Fruit fly (Drosophila melanogaster) whole organism, embryonic: ENCODE results near the gene CG42404.

Experiments
- Abd-B ChIP-seq: fragments of 200-800 bp; sonication (Bioruptor generic); optimal IDR thresholded peaks from 2 replicates; lab custom pipeline; 2018; ENCODE audit warnings: missing biosample characterization, mild to moderate bottlenecking, missing genetic modification characterization, moderate library complexity
- Aef1 ChIP-seq: fragments of 200-800 bp; sonication (Bioruptor generic); IDR thresholded peaks from 3 replicates; pipeline ENCODE4 v1.3.6; 2022; ENCODE audit warnings: missing biosample characterization, missing genetic modification characterization
- Asciz ChIP-seq: fragments of 200-800 bp; sonication (Bioruptor generic); optimal IDR thresholded peaks from 2 replicates; lab custom pipeline; 2017; ENCODE audit warnings: missing biosample characterization, mild to moderate bottlenecking, missing genetic modification characterization, missing genetic modification reagents
- B-H1 ChIP-seq: fragments of 200-800 bp; sonication (Bioruptor generic); IDR thresholded peaks from 3 replicates; pipeline ENCODE4 v1.3.6; 2022; ENCODE audit warnings: missing biosample characterization, missing genetic modification characterization
- BtbVII ChIP-seq: fragments of 200-800 bp; sonication (Bioruptor generic); optimal IDR thresholded peaks from 3 replicates; lab custom pipeline; 2017; ENCODE audit warnings: missing biosample characterization, mild to moderate bottlenecking, missing genetic modification characterization
- C15 ChIP-seq: fragments of 200-800 bp; sonication (Bioruptor generic); IDR thresholded peaks from 3 replicates; pipeline ENCODE4 v1.3.6; 2022; ENCODE audit warnings: missing biosample characterization, missing genetic modification characterization
- CG10274 ChIP-seq: fragments of 200-800 bp; sonication (Bioruptor generic); optimal IDR thresholded peaks from 3 replicates; lab custom pipeline; 2017; ENCODE audit warnings: missing biosample characterization, mild to moderate bottlenecking, missing genetic modification characterization
- CG11560 ChIP-seq: fragments of 200-800 bp; sonication (Bioruptor generic); IDR thresholded peaks from 3 replicates; pipeline ENCODE4 v1.3.6; 2022; ENCODE audit warnings: missing biosample characterization, missing genetic modification characterization
- CG1233 ChIP-seq: fragments of 200-800 bp; sonication (Bioruptor generic); optimal IDR thresholded peaks from 4 replicates; lab custom pipeline; 2018; ENCODE audit warnings: missing biosample characterization, mild to moderate bottlenecking, missing genetic modification characterization
- CG14014 ChIP-seq: fragments of 200-800 bp; sonication (Bioruptor generic); IDR thresholded peaks from 2 replicates; pipeline ENCODE4 v1.3.6; 2022; ENCODE audit warnings: missing biosample characterization, missing genetic modification characterization
- CG15269 ChIP-seq: fragments of 200-800 bp; sonication (Bioruptor generic); optimal IDR thresholded peaks from 2 replicates; lab custom pipeline; 2018; ENCODE audit warnings: missing biosample characterization, mild to moderate bottlenecking, missing genetic modification characterization, moderate library complexity
- CG15696 ChIP-seq: fragments of 200-800 bp; sonication (Bioruptor generic); optimal IDR thresholded peaks from 2 replicates; lab custom pipeline; 2019; ENCODE audit warnings: missing biosample characterization, mild to moderate bottlenecking, missing genetic modification characterization, moderate library complexity
- CG17829 ChIP-seq: fragments of 200-800 bp; optimal IDR thresholded peaks from 2 replicates; lab custom pipeline; 2019; ENCODE audit warnings: missing biosample characterization, mild to moderate bottlenecking, missing genetic modification characterization, moderate library complexity
- CG2678 ChIP-seq: fragments of 200-800 bp; sonication (Bioruptor generic); optimal IDR thresholded peaks from 3 replicates; lab custom pipeline; 2019; ENCODE audit warnings: missing biosample characterization, mild to moderate bottlenecking, missing genetic modification characterization, moderate library complexity
- CG31388 ChIP-seq: fragments of 200-800 bp; sonication (Bioruptor generic); optimal IDR thresholded peaks from 2 replicates; lab custom pipeline; 2016; ENCODE audit warnings: missing biosample characterization, missing genetic modification characterization
- CG4820 ChIP-seq: fragments of 200-800 bp; sonication (Bioruptor generic); optimal IDR thresholded peaks from 3 replicates; lab custom pipeline; 2016; ENCODE audit warnings: missing biosample characterization, missing genetic modification characterization
- CG7963 ChIP-seq: fragments of 200-800 bp; sonication (Bioruptor generic); IDR thresholded peaks from 3 replicates; pipeline ENCODE4 v1.3.6; 2022; ENCODE audit warnings: missing biosample characterization, missing genetic modification characterization; ENCODE audit not compliant: partially characterized antibody
- CG8281 ChIP-seq: fragments of 200-800 bp; sonication (Bioruptor generic); optimal IDR thresholded peaks from 2 replicates; lab custom pipeline; 2018; ENCODE audit warnings: missing biosample characterization, mild to moderate bottlenecking, missing genetic modification characterization, moderate library complexity
- CG9437 ChIP-seq: fragments of 200-800 bp; sonication (Bioruptor generic); optimal IDR thresholded peaks from 2 replicates; lab custom pipeline; 2018; ENCODE audit warnings: missing biosample characterization, mild to moderate bottlenecking, missing genetic modification characterization
- CG9876 ChIP-seq: fragments of 200-800 bp; sonication (Bioruptor generic); optimal IDR thresholded peaks from 2 replicates; lab custom pipeline; 2016; ENCODE audit warnings: missing biosample characterization, missing genetic modification characterization
- Dip2 ChIP-seq: fragments of 200-800 bp; sonication (Bioruptor generic); IDR thresholded peaks from 2 replicates; pipeline ENCODE4 v1.3.6; 2022; ENCODE audit warnings: missing biosample characterization, missing genetic modification characterization
- GATAe ChIP-seq: fragments of 200-800 bp; sonication (Bioruptor generic); conservative IDR thresholded peaks from 2 replicates; pipeline ENCODE4 v1.3.6; 2022; ENCODE audit warnings: missing biosample characterization, missing genetic modification characterization
- HmgD ChIP-seq: fragments of 200-800 bp; sonication (Bioruptor generic); optimal IDR thresholded peaks from 3 replicates; lab custom pipeline; 2016; ENCODE audit warnings: missing biosample characterization, missing genetic modification characterization
- Nf-YB ChIP-seq: fragments of 200-800 bp; sonication (Bioruptor generic); optimal IDR thresholded peaks from 3 replicates; lab custom pipeline; 2019; ENCODE audit warnings: missing biosample characterization, mild to moderate bottlenecking, missing genetic modification characterization, moderate library complexity
- Nf-YC ChIP-seq: fragments of 200-800 bp; optimal IDR thresholded peaks from 3 replicates; lab custom pipeline; 2019; ENCODE audit warnings: missing biosample characterization, mild to moderate bottlenecking, missing genetic modification characterization, moderate library complexity
- Scr ChIP-seq: fragments of 200-800 bp; sonication (Bioruptor generic); IDR thresholded peaks from 2 replicates; pipeline ENCODE4 v1.3.6; 2022; ENCODE audit warnings: missing biosample characterization, missing genetic modification characterization; ENCODE audit not compliant: partially characterized antibody
- Sox100B ChIP-seq: fragments of 200-800 bp; sonication (Bioruptor generic); optimal IDR thresholded peaks from 3 replicates; lab custom pipeline; 2018; ENCODE audit warnings: missing biosample characterization, mild to moderate bottlenecking, missing genetic modification characterization
- Sox102F ChIP-seq: fragments of 200-800 bp; sonication (Bioruptor generic); optimal IDR thresholded peaks from 2 replicates; lab custom pipeline; 2018; ENCODE audit warnings: missing biosample characterization, mild to moderate bottlenecking, missing genetic modification characterization, moderate library complexity
- Vsx1 ChIP-seq: fragments of 200-800 bp; sonication (Bioruptor generic); optimal IDR thresholded peaks from 2 replicates; lab custom pipeline; 2017; ENCODE audit warnings: missing biosample characterization, mild to moderate bottlenecking, missing genetic modification characterization, missing genetic modification reagents
- chn ChIP-seq: fragments of 200-800 bp; sonication (Bioruptor generic); optimal IDR thresholded peaks from 2 replicates; lab custom pipeline; 2016; ENCODE audit warnings: missing biosample characterization, missing genetic modification characterization
- cwo ChIP-seq: fragments of 200-800 bp; sonication (Bioruptor generic); optimal IDR thresholded peaks from 3 replicates; lab custom pipeline; 2017; ENCODE audit warnings: missing biosample characterization, missing genetic modification characterization, mild to moderate bottlenecking, moderate library complexity, missing genetic modification reagents
- disco-r ChIP-seq: fragments of 200-800 bp; sonication (Bioruptor generic); optimal IDR thresholded peaks from 2 replicates; lab custom pipeline; 2016; ENCODE audit warnings: missing biosample characterization, missing genetic modification characterization
- esg ChIP-seq: fragments of 200-800 bp; sonication (Bioruptor generic); conservative IDR thresholded peaks from 2 replicates; pipeline ENCODE4 v1.3.6; 2022; ENCODE audit warnings: missing biosample characterization, missing genetic modification characterization
- ham ChIP-seq: fragments of 200-800 bp; sonication (Bioruptor generic); IDR thresholded peaks from 2 replicates; pipeline ENCODE4 v1.3.6; 2022; ENCODE audit warnings: missing biosample characterization, missing genetic modification characterization
- hb ChIP-seq: fragments of 200-800 bp; sonication (Bioruptor generic); IDR thresholded peaks from 3 replicates; pipeline ENCODE4 v1.3.6; 2022; ENCODE audit warnings: missing biosample characterization, missing genetic modification characterization; ENCODE audit not compliant: partially characterized antibody
- hbn ChIP-seq: fragments of 200-800 bp; sonication (Bioruptor generic); IDR thresholded peaks from 2 replicates; pipeline ENCODE4 v1.3.6; 2022; ENCODE audit warnings: missing biosample characterization, missing genetic modification characterization; ENCODE audit not compliant: partially characterized antibody
- jigr1 ChIP-seq: fragments of 200-800 bp; sonication (Bioruptor generic); IDR thresholded peaks from 3 replicates; pipeline ENCODE4 v1.3.6; 2022; ENCODE audit warnings: missing biosample characterization, missing genetic modification characterization
- jing ChIP-seq: fragments of 200-800 bp; sonication (Bioruptor generic); optimal IDR thresholded peaks from 2 replicates; lab custom pipeline; 2018; ENCODE audit warnings: missing biosample characterization, mild to moderate bottlenecking, missing genetic modification characterization
- jumu ChIP-seq: fragments of 200-800 bp; sonication (Bioruptor generic); optimal IDR thresholded peaks from 3 replicates; lab custom pipeline; 2016; ENCODE audit warnings: missing biosample characterization, missing genetic modification characterization
- kni ChIP-seq: fragments of 200-800 bp; sonication (Bioruptor generic); optimal IDR thresholded peaks from 3 replicates; lab custom pipeline; 2017; ENCODE audit warnings: mild to moderate bottlenecking, missing biosample characterization, missing genetic modification reagents, missing genetic modification characterization
- lilli ChIP-seq: fragments of 200-800 bp; sonication (Bioruptor generic); optimal IDR thresholded peaks from 3 replicates; lab custom pipeline; 2016; ENCODE audit warnings: missing biosample characterization, missing genetic modification characterization
- mld ChIP-seq: fragments of 200-800 bp; sonication (Bioruptor generic); IDR thresholded peaks from 3 replicates; pipeline ENCODE4 v1.3.6; 2022; ENCODE audit warnings: missing biosample characterization, missing genetic modification characterization; ENCODE audit not compliant: partially characterized antibody
- nerfin-1 ChIP-seq: fragments of 200-800 bp; sonication (Bioruptor generic); optimal IDR thresholded peaks from 3 replicates; lab custom pipeline; 2019; ENCODE audit warnings: missing biosample characterization, mild to moderate bottlenecking, missing genetic modification characterization, moderate library complexity
- ranshi ChIP-seq: fragments of 200-800 bp; sonication (Bioruptor generic); IDR thresholded peaks from 2 replicates; pipeline ENCODE4 v1.3.6; 2022; ENCODE audit warnings: missing biosample characterization, missing genetic modification characterization
- sug ChIP-seq: fragments of 200-800 bp; optimal IDR thresholded peaks from 2 replicates; lab custom pipeline; 2019; ENCODE audit warnings: missing biosample characterization, mild to moderate bottlenecking, missing genetic modification characterization, moderate library complexity
- toy ChIP-seq: fragments of 200-800 bp; sonication (Bioruptor generic); IDR thresholded peaks from 2 replicates; pipeline ENCODE4 v1.3.6; 2022; ENCODE audit warnings: missing biosample characterization, missing genetic modification characterization
- twi ChIP-seq: fragments of 200-800 bp; optimal IDR thresholded peaks from 2 replicates; lab custom pipeline; 2019; ENCODE audit warnings: missing biosample characterization, mild to moderate bottlenecking, missing genetic modification characterization, moderate library complexity
- unpg ChIP-seq: fragments of 200-800 bp; sonication (Bioruptor generic); optimal IDR thresholded peaks from 3 replicates; lab custom pipeline; 2018; ENCODE audit warnings: missing biosample characterization, mild to moderate bottlenecking, missing genetic modification characterization, moderate library complexity
- zen2 ChIP-seq: fragments of 200-800 bp; sonication (Bioruptor generic); IDR thresholded peaks from 3 replicates; pipeline ENCODE4 v1.3.6; 2022; ENCODE audit warnings: missing biosample characterization, missing genetic modification characterization; ENCODE audit not compliant: partially characterized antibody

Gene CG42404

DNA sequence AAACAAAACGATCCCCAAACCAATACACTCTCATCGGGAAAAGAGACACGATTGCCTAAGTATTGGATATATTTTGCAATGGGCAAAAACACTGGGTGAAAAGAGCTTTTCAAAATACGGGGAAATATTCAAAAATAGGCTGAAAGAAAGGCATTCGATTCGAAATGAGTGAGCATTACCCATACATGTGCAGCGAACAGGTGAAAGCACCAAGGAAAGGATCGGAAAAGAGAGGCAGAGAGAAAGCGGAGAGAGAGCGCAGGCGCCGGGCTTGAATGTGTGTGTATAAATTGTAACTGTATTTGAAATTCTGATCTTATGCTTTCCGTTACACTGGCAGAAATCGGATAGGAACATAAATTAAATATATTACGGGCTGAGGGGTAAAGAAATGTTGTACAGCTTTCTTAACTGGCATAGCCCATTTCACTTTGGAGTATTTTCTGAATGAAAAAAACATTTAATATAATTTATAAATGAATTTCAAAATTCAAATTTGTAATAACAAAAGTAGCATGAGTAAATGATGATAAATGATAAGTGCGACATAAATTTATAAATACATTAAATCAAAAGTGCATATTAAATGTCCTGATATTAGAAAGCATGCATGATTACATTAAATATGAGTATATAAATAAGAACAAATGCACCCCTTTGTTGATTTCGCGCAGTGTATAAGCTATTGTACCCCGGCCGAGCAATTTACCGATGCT, 30.9 kb downstream of the CG42404 start:
- TF ChIP-seq Asciz (GFP tag; lab: Kevin White, UChicago) (peak; percentile 59), jigr1 (GFP tag; lab: Robert Waterston, UW) (no peak), jing (no peak), kni (GFP tag; lab: Kevin White, UChicago) (peak; percentile 13), disco-r (GFP tag; lab: Kevin White, UChicago) (no peak), toy (GFP tag; lab: Robert Waterston, UW) (no peak), GATAe (GFP tag; lab: Robert Waterston, UW) (no peak), sug (tag; lab: Kevin White, UChicago) (peak; percentile 62), CG11560 (tag; lab: Robert Waterston, UW) (no peak), ranshi (GFP tag; lab: Robert Waterston, UW) (0 out of 2 replicates have a peak, but pooled peaks have one; percentile 33), zen2 (GFP tag; lab: Robert Waterston, UW) (no peak), B-H1 (GFP tag; lab: Robert Waterston, UW) (no peak), CG15696 (peak; percentile 54), ham (GFP tag; lab: Robert Waterston, UW) (no peak), unpg (peak; percentile 67), CG1233 (GFP tag; lab: Kevin White, UChicago) (peak; percentile 60), Aef1 (GFP tag; lab: Robert Waterston, UW) (no peak), CG10274 (GFP tag; lab: Kevin White, UChicago) (no peak), Nf-YB (GFP tag; lab: Kevin White, UChicago) (peak; percentile 49), CG14014 (GFP tag; lab: Robert Waterston, UW) (no peak; the same call in 1 of the 2 replicates), Abd-B (GFP tag; lab: Kevin White, UChicago) (peak; percentile 65), hb (GFP tag; lab: Robert Waterston, UW) (no peak), cwo (peak; percentile 27), CG17829 (tag; lab: Kevin White, UChicago) (peak; percentile 76), Dip2 (no peak), mld (GFP tag; lab: Robert Waterston, UW) (no peak), CG8281 (tag; lab: Kevin White, UChicago) (peak; percentile 40), Scr (GFP tag; lab: Robert Waterston, UW) (no peak), C15 (GFP tag; lab: Robert Waterston, UW) (no peak), CG7963 (no peak), CG9437 (GFP tag; lab: Kevin White, UChicago) (peak; percentile 77), CG2678 (tag; lab: Kevin White, UChicago) (peak; percentile 87), Nf-YC (tag; lab: Kevin White, UChicago) (peak; percentile 63), jumu (GFP tag; lab: Kevin White, UChicago) (peak; percentile 27), CG9876 (GFP tag; lab: Kevin White, UChicago) (no peak), twi (tag; lab: Kevin White, UChicago) (peak; percentile 69), chn (peak; percentile 5), Sox102F (GFP tag; lab: Kevin White, UChicago) (peak; percentile 78), CG31388 (GFP tag; lab: Kevin White, UChicago) (no peak), Vsx1 (GFP tag; lab: Kevin White, UChicago) (peak; percentile 62), CG15269 (tag; lab: Kevin White, UChicago) (peak; percentile 69), Sox100B (peak; percentile 86), hbn (GFP tag; lab: Robert Waterston, UW) (no peak), esg (GFP tag; lab: Robert Waterston, UW) (no peak), CG4820 (peak; percentile 75), lilli (GFP tag; lab: Kevin White, UChicago) (peak; percentile 46), nerfin-1 (tag; lab: Kevin White, UChicago) (peak; percentile 69), BtbVII (GFP tag; lab: Kevin White, UChicago) (peak; percentile 40), HmgD (no peak)
